Worm (Caenorhabditis elegans) whole organism, dauer: ENCODE results near the gene H43I07.4.

Experiments
- unc-62 ChIP-seq: sonication (generic microtip); optimal IDR thresholded peaks from 2 replicates; lab custom pipeline; 2017; ENCODE audit warnings: missing biosample characterization, missing genetic modification reagents, missing genetic modification characterization

The H43I07.4 gene

DNA sequence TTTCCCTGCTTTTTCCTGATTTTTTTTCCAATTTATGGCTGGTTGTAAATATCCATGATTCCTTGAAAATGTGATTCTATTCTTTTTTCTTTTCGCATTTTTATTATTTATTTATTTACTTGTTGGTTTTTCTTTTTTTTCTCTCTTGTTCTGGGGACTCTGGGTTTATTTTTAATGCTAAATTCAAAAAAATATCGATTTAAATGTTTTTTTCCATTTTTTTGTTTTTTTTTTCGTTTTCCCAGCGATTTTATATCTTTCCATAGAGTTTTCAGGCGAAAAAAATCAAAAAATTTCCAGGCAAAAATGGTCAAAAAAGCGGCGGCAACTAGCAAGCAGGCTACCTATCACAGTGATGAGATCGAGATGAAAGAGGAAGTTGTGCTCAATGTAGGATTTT is 16.8 kb upstream of the H43I07.4 start, which contains the start of gene rpac-40:
Gene rpac-40, plus strand, starts transcription at position 301 of the 400 bp plus-strand sequence.
- no peak for TF ChIP-seq unc-62 (GFP tag; lab: Kevin White, UChicago)

DNA sequence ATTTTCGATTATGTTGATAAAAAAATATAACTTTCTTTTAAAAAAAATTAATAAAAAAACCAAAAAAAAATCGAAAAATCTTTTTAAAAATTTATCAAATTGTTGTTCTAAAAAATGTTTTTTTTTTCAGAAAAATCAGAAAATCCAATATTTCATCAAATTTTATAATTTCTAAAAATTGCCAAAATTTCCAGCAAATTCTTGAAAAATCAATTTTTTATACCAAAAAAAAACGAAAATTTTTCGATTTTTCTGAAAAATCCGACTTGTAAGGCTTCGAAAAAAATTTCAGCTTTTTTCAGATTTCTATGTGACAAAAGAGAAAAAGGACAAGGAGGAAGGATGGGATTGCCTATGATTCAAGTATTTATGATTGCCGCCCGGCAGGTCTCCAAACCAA is 11.5 kb upstream of the H43I07.4 start, which contains the start of gene H43I07.1:
Gene H43I07.1, plus strand, starts transcription at position 301 of the 400 bp plus-strand sequence.
- TF ChIP-seq unc-62 (GFP tag; lab: Kevin White, UChicago), result no peak

DNA sequence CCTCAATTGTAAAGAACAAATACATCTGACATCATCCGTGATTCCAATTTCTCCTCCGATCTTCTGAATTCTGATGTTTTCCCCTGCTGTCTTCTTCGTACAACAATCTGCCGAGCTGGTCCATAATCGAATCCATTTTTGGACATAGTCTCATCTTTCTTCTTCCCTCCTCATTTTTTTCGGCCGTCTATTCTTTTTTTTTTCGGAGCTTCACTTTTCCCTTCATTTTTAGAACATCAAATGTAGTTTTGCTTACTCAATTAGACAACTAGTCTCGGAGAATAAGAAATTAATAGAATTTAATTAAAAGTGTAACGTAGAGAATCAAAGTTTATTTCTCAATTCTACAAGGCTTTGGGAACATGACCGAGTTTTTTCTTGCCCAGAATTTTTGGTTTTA is 4.4 kb upstream of the H43I07.4 start:
- no peak for TF ChIP-seq unc-62 (GFP tag; lab: Kevin White, UChicago)

DNA sequence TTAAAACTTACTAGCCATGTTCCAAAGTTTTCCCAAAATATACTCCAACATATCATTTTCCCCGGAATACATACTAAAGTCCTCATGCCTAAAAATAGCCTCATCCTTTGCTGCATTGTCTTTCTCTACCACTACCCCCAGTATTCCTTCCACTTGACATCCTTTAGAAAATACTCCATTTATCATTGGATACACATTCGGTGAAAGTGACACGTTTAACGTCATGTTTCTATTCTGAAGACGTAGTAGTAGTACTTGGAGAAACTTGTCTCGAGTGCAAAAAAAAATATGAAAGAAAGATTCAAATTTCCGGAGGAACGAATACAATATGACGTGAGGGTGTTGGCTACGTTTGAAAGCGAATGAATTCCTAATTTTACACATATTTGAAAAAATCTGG is 946 bp downstream of the H43I07.4 start:
- no peak for TF ChIP-seq unc-62 (GFP tag; lab: Kevin White, UChicago)

DNA sequence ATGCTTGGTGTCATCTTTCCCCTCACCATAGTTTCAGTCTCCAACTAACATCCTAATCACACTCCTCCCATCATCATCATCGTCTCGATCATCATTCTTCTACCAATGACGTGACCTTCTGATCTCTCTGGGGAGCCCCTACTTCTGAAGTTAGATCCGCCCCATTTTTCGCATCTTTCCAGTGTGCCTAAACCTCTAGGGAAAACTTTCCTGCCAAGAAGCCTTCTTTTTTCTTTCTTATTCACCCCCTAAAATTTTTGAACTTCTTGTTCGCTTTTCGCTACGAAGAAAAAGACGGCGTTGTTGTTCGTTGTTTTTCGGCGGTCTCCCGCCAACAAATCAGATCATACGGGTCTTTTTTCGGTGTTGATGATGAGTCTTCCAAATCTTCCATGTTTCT is 2.3 kb downstream of the H43I07.4 start:
- TF ChIP-seq unc-62 (GFP tag; lab: Kevin White, UChicago), result no peak

DNA sequence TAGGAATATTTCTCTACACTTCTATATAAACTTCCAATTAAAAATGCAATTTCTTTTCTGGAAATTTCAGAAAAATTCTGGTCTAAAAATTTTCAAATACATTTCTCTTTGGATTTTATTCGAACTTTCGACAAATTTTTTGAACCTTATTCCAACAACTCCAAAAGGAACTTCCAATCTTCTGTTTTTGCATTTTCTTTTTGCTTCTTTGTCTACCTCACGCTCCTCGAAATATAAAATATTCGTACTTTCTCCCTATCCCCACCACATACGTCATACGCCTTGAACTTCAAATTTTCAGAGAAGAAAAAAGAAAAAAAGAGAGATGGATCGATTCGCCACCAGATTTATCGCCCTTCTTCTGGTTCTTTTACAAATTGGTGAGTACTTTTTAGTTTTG is 3.4 kb downstream of the H43I07.4 start, which contains the start of gene nlp-9:
Gene nlp-9, plus strand, starts transcription at position 301 of the 400 bp plus-strand sequence.
- no peak for TF ChIP-seq unc-62 (GFP tag; lab: Kevin White, UChicago)

DNA sequence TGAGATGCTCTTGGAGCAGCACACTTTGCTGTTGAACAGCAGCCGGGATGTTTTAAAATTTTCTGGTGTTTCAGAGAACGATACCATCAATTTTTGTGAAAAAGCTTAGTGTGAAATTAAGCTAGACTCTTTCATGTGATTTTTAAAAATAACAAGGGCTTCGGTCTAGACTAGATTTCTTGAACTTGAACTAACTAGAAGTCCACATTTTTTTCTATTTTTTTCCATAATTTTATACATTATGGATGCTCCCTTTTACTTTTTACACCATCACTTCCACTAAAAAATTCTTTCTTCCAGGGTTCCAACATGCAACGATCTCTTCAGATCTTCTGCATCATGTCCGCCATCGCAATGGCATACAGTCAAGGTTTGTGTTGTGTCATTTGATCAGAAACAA is 20.2 kb downstream of the H43I07.4 start, which contains the start of gene nlp-13:
Gene nlp-13, plus strand, starts transcription at position 301 of the 400 bp plus-strand sequence.
- no peak for TF ChIP-seq unc-62 (GFP tag; lab: Kevin White, UChicago)

DNA sequence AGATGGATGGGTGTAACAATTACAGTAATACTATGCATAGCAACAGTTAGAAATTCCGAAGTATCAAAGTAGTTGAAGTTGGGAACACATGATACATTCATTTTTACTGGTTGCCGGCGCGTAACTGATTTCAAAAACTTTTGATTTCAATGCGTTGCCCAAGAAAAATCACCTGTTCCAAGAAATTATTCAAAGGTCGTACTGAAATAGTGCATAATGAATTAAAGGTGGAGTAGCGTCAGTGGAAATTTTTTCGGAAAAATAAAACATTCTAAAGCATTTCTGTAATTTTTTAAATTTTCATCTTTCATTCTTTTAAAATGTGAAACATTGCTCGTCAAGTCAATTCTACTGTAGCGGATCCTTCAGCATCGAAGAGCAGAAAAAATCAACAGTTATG is 24.3 kb downstream of the H43I07.4 start, which contains the start of gene srh-204:
Gene srh-204, minus strand, starts transcription at position 101 of the 400 bp plus-strand sequence.
- no peak for TF ChIP-seq unc-62 (GFP tag; lab: Kevin White, UChicago)

DNA sequence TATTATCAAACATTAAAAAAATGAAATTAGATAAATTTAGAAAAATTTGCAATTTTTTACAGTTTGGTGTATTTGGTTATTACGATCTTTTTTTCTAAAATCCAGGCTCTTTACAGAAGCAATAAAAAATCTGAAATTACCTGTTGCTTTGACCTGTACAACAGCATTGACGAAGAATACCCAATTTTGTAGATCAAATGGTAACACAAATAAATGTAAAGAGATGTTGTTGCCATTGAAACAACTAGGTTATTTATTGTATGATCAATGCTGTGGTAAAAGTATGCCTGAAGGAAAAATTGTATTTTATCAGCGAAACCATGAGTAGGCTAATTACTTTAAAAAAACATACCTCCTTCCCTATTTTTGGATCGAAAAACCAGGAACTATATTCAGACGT is 25.6 kb downstream of the H43I07.4 start:
- no peak for TF ChIP-seq unc-62 (GFP tag; lab: Kevin White, UChicago)

DNA sequence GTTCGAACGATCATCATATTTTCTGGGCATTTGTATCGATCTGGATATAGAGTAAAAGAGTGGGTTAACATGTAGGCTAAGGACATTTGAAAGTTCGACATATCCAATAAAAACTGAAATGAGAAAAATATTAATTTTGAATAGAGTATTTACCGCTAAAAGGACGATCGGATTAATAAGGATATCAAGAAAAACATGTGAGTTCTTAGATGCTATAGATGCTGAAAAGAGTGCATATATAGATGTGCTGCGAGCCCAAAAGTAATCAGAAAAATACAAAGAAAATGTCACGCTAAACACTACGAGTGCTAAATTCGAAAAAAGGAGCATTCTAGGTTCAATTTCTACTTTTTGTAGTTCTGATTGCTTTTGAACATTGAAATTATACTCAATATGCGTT is 26.5 kb downstream of the H43I07.4 start, which contains the start of gene srt-12:
Gene srt-12, minus strand, starts transcription at position 101 of the 400 bp plus-strand sequence.
- TF ChIP-seq unc-62 (GFP tag; lab: Kevin White, UChicago), result no peak

DNA sequence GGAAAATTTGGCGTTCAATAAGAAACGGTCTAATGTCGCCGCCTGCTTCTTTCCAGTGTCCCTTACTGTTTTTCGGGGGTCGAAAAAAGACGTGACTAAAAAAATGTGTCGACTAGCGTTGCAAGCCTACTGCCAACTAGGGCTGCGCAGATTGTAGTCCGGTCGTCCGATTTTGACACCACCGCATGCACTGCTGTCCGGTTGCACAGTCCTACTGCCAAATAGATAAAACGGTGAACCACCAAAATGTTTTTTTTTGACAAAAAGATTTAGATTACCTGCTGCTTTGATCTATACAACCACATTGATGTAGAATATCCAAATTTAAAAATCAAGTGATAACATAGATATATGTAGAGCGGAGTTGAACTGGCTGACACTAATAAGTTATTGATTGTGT is 32.4 kb downstream of the H43I07.4 start:
- TF ChIP-seq unc-62 (GFP tag; lab: Kevin White, UChicago), result no peak

DNA sequence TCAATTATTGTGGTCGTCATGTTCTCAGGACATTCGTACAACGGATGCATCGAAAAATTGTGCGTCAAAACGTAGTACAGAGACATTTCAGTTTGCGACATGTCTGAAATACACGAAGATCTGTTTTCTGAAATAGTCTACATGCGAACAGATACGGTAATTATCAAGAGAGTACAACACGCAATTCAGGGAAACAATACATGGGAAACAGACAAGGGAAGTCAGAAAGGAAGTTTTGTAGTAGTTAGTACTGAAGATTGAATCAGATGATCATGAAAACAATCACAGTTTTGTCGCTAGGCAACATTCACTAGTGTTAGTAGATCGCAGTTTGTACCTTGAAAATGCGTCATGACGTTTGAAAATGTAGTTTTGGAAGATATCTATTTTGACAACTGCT is 34.1 kb downstream of the H43I07.4 start, which contains the start of gene srt-13:
Gene srt-13, minus strand, starts transcription at position 101 of the 400 bp plus-strand sequence.
- no peak for TF ChIP-seq unc-62 (GFP tag; lab: Kevin White, UChicago)

DNA sequence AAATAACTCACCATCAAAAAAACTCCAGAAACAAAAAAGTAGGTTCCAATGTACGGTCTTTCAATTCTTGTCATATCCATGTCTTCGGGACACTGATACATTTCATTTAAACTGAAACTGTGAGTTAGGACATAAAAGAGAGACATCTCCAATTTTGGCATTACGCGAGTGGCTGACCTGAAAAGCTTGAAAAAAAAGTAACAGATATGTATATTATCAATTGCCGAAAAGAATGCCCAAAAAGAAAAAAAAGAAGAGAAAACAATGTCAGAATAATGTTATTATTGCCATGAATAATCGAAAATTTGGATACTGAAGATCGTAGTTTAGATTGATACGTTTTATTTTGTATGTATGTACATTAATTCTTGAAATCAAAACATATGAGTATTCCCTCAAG is 40.5 kb downstream of the H43I07.4 start, which contains the start of gene srt-14:
Gene srt-14, minus strand, starts transcription at position 101 of the 400 bp plus-strand sequence.
- TF ChIP-seq unc-62 (GFP tag; lab: Kevin White, UChicago), result no peak

DNA sequence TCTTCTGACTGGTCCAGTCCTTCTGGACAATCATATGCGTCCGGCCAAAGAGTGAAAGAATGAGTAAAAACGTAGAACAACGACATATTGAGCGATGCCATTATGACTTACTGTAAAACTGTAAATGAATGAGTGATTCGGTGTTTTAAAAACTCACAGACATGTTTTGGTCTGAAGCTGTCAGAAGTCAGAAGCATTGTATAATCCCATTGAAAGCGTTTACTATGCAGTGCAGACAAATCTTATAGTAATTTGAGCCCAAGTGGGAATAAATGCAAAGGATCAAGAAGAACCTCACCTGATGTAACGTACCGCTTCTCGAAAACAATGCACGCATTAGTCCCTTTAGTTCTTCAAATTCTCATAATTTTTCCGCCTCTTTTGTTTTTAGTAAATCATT is 44.1 kb downstream of the H43I07.4 start, which contains the start of gene srt-3:
Gene srt-3, minus strand, starts transcription at position 101 of the 400 bp plus-strand sequence.
- no peak for TF ChIP-seq unc-62 (GFP tag; lab: Kevin White, UChicago)

DNA sequence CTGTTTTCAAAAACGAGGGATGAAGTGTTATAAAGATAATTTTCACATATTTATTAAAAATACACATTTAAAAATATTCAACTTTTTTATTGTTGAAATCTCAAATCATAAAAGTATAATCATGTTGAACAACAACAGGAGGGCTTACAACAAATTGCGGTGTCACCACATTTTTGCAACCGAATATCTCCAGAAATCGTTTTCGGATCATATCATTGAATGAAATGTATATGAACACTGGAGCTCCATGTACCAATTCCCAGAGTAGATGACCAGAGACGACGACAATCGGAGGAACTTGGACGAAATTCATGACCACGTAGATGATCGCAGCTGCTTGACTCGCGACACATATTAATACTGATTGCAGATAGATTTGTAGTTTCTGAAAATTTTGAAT is 45.4 kb downstream of the H43I07.4 start:
- no peak for TF ChIP-seq unc-62 (GFP tag; lab: Kevin White, UChicago)

DNA sequence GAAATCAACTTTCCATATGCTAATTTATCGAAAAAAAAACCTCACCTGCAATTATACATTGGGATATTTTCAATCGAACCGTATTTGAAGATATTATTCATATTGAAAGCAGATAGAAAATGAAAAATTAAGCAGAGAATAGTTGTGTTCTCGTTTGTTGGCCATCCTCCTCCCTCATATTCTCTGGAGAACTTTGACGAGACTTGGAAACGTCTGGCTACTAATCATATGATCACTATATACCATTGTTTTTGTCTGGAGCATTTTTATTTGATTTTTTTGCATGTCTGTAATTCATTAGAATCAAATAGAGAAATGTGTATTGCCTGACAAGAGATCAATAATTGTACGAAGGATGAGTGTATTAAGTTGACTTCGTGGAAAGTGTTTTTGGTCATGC is 48.6 kb downstream of the H43I07.4 start, which contains the start of gene srt-35:
Gene srt-35, minus strand, starts transcription at position 101 of the 400 bp plus-strand sequence.
- no peak for TF ChIP-seq unc-62 (GFP tag; lab: Kevin White, UChicago)
